Fruit fly (Drosophila melanogaster): ENCODE measurements around the gene mei-41.

Gene mei-41

DNA sequence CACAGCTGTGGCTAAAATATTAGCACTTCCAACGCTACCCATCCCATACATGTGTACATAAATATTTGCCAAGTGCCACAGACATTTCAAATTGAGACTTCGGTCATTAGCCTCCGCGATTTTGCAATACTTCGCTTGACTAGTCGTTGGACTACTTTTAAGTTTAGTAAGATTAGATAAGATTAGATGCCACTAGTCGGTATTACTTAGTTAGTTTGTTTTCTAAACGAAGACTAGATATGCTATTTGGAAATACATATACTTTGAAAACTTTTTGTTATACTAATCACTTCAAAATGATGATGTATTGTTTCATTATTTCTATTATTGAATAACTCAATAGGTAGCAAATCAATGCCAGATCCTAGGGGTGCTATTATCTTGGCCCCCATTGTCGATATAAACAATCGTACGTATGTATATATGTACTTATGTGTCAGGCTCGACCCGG, 5.5 kb upstream of the mei-41 start (continued):
- TF ChIP-seq CG12659 (GFP tag; optimal IDR thresholded peaks at IDR 0.05), result peak; percentile 28
- TF ChIP-seq Stat92E (GFP tag; optimal IDR thresholded peaks at IDR 0.05), result no peak
- no peak for TF ChIP-seq Jarid2 (GFP tag; optimal IDR thresholded peaks at IDR 0.05)
- peak; percentile 23 for TF ChIP-seq Hr3 (GFP tag; optimal IDR thresholded peaks at IDR 0.05)
- no peak for TF ChIP-seq Sry-β (GFP tag; optimal IDR thresholded peaks at IDR 0.05)
- no peak for TF ChIP-seq br (optimal IDR thresholded peaks at IDR 0.05)
- TF ChIP-seq cato (GFP tag; optimal IDR thresholded peaks at IDR 0.05; ENCODE audit: borderline replicate concordance), result no peak
- no peak for TF ChIP-seq ATbp (GFP tag; optimal IDR thresholded peaks at IDR 0.05)
- TF ChIP-seq oc (tag; optimal IDR thresholded peaks at IDR 0.05), result no peak
- peak; percentile 42 for TF ChIP-seq CG17385 (GFP tag; optimal IDR thresholded peaks at IDR 0.05)
- TF ChIP-seq Fer2 (tag; optimal IDR thresholded peaks at IDR 0.05), result no peak
- TF ChIP-seq Blimp-1 (GFP tag; optimal IDR thresholded peaks at IDR 0.05), result no peak
- no peak for TF ChIP-seq Sry-δ (GFP tag; optimal IDR thresholded peaks at IDR 0.05)
- TF ChIP-seq amos (GFP tag; IDR thresholded peaks at IDR 0.05; ENCODE audit: partially characterized antibody), result no peak
- TF ChIP-seq ranshi (GFP tag; IDR thresholded peaks at IDR 0.05), result no peak
- TF ChIP-seq Spps (tag; optimal IDR thresholded peaks at IDR 0.05), result no peak
- TF ChIP-seq CG18262 (tag; optimal IDR thresholded peaks at IDR 0.05), result peak; percentile 50
- TF ChIP-seq z (GFP tag; IDR thresholded peaks at IDR 0.05), result no peak
- no peak for TF ChIP-seq CG10565 (GFP tag; optimal IDR thresholded peaks at IDR 0.05)
- TF ChIP-seq seq (GFP tag; IDR thresholded peaks at IDR 0.05), result 0 out of 2 replicates have a peak, but pooled peaks have one; percentile 24
- TF ChIP-seq Adf1 (GFP tag; IDR thresholded peaks at IDR 0.05), result no peak
- no peak for TF ChIP-seq CG2116 (GFP tag; optimal IDR thresholded peaks at IDR 0.05)
- no peak for TF ChIP-seq Pdp1 (GFP tag; optimal IDR thresholded peaks at IDR 0.05)
- no peak for TF ChIP-seq ash1 (GFP tag; optimal IDR thresholded peaks at IDR 0.05)
- TF ChIP-seq bsh (GFP tag; optimal IDR thresholded peaks at IDR 0.05), result no peak
- no peak for TF ChIP-seq CG11093 (GFP tag; IDR thresholded peaks at IDR 0.05)
- no peak for TF ChIP-seq CG1792 (GFP tag; optimal IDR thresholded peaks at IDR 0.05)
- peak; percentile 35 for TF ChIP-seq CG13424 (tag; optimal IDR thresholded peaks at IDR 0.05)
- no peak for TF ChIP-seq trh (GFP tag; optimal IDR thresholded peaks at IDR 0.05)
- TF ChIP-seq vfl (GFP tag; optimal IDR thresholded peaks at IDR 0.05), result no peak
- no peak for TF ChIP-seq Dfd (GFP tag; optimal IDR thresholded peaks at IDR 0.05)
- no peak for TF ChIP-seq HmgD (GFP tag; optimal IDR thresholded peaks at IDR 0.05)
- TF ChIP-seq CG7987 (GFP tag; optimal IDR thresholded peaks at IDR 0.05), result no peak
- no peak for TF ChIP-seq CG11247 (GFP tag; IDR thresholded peaks at IDR 0.05)
- TF ChIP-seq nerfin-2 (GFP tag; IDR thresholded peaks at IDR 0.05; ENCODE audit: partially characterized antibody), result no peak
- TF ChIP-seq crol (GFP tag; IDR thresholded peaks at IDR 0.05), result no peak
- TF ChIP-seq CG9437 (GFP tag; optimal IDR thresholded peaks at IDR 0.05), result peak; percentile 28
- no peak for TF ChIP-seq Side (GFP tag; optimal IDR thresholded peaks at IDR 0.05)
- no peak for TF ChIP-seq shn (GFP tag; optimal IDR thresholded peaks at IDR 0.05)
- TF ChIP-seq Myb (GFP tag; optimal IDR thresholded peaks at IDR 0.05), result no peak
- TF ChIP-seq dysf (GFP tag; IDR thresholded peaks at IDR 0.05), result peak; percentile 37; the same call in 1 of the 3 replicates
- TF ChIP-seq row (GFP tag; IDR thresholded peaks at IDR 0.05), result peak; percentile 45; the same call in 2 of the 3 replicates
- TF ChIP-seq crp (GFP tag; optimal IDR thresholded peaks at IDR 0.05), result no peak
- TF ChIP-seq CG10321 (GFP tag; IDR thresholded peaks at IDR 0.05), result no peak
- no peak for TF ChIP-seq CG32772 (GFP tag; IDR thresholded peaks at IDR 0.05)
- TF ChIP-seq CG8478 (optimal IDR thresholded peaks at IDR 0.05), result no peak
- TF ChIP-seq onecut (GFP tag; IDR thresholded peaks at IDR 0.05), result 0 out of 2 replicates have a peak, but pooled peaks have one; percentile 17
- TF ChIP-seq fru (optimal IDR thresholded peaks at IDR 0.05), result no peak
- TF ChIP-seq CG4424 (GFP tag; optimal IDR thresholded peaks at IDR 0.05), result peak; percentile 44
- TF ChIP-seq CG8944 (GFP tag; optimal IDR thresholded peaks at IDR 0.05), result no peak
- no peak for TF ChIP-seq Ravus (GFP tag; IDR thresholded peaks at IDR 0.05)
- TF ChIP-seq CG17568 (GFP tag; optimal IDR thresholded peaks at IDR 0.05), result no peak

Data from whole organism, embryonic.